Worm (Caenorhabditis elegans): ENCODE data around the gene T11F9.14.
"Not testable (repeated sequence)": the region's sequence is repeated elsewhere in the genome, so short reads cannot be mapped to it uniquely, and the experiment has no call there.

Gene T11F9.14

DNA sequence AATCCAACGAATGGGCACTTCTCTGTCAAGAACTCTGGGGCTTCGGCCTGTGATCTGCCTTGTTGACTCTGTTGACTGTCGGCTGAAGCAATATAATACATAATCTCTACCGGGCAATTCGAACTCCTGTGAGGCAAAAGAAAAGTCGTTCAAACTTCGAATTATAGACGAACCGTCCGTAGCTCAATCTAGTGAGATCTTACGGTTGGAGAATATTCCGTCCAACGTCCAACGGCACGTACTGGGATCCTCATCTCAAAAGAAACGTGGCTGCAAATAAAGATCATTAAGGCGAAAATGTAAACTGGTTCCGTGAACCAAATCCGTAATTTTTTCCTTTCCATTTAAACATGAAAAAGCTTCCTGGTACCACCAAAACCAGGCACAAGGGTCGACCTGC, at the start of gene T11F9.14:
T11F9.14 (minus strand) TSS at position 101 of the 400 bp plus-strand sequence.
- TF ChIP-seq repo-1, zim-3, F57C9.4 (tag; optimal IDR thresholded peaks at IDR 0.05): not testable (repeated sequence)

DNA sequence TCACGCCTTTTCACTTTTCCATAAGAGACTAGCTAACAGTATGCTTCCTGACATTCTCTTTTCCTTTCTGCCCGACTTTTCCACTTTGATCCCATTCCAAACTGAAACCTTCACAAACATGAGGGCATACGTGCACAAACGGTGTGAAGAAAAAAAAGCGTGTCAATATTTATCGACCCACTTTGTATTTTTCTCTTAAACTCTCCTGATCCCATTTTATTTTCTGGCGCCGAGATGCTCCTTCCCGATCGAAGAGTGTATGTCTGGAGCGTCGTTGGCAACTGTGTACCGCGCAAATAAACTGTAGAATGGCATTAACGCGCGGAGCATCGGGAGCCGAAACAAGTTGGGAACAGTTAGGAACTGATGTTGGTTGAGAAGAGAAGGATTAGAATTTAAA, 48.9 kb upstream of the T11F9.14 start:
- TF ChIP-seq rpc-1 (optimal IDR thresholded peaks at IDR 0.05) (no peak), rpc-1 (tag; optimal IDR thresholded peaks at IDR 0.05) (no peak), lir-1 (GFP tag; conservative IDR thresholded peaks at IDR 0.05) (no peak), aptf-3 (GFP tag; IDR thresholded peaks at IDR 0.05) (no peak), unc-130 (GFP tag; optimal IDR thresholded peaks at IDR 0.05) (no peak), rcor-1 (GFP tag; IDR thresholded peaks at IDR 0.05) (no peak), lin-54 (GFP tag; optimal IDR thresholded peaks at IDR 0.05) (no peak), attf-3 (GFP tag; conservative IDR thresholded peaks at IDR 0.05) (no peak), cebp-1 (GFP tag; IDR thresholded peaks at IDR 0.05) (no peak), cebp-1 (tag; optimal IDR thresholded peaks at IDR 0.05) (no peak), ceh-79 (tag; optimal IDR thresholded peaks at IDR 0.05) (no peak), ceh-91 (GFP tag; IDR thresholded peaks at IDR 0.05) (no peak), B0261.1 (tag; optimal IDR thresholded peaks at IDR 0.05) (no peak), egl-44 (GFP tag; IDR thresholded peaks at IDR 0.05) (no peak), zfh-2 (GFP tag; conservative IDR thresholded peaks at IDR 0.05) (no peak), dox-1 (GFP tag; IDR thresholded peaks at IDR 0.05) (no peak)

ce11 chrV:11528633-11529327, 48.1 kb upstream of the T11F9.14 start:
- TF ChIP-seq rec-8 (tag; optimal IDR thresholded peaks at IDR 0.05) (no peak), him-1 (tag; optimal IDR thresholded peaks at IDR 0.05) (no peak), tbp1 (GFP tag; optimal IDR thresholded peaks at IDR 0.05) (no peak)

- TF ChIP-seq nhr-179 (tag; optimal IDR thresholded peaks at IDR 0.05), result no peak
- TF ChIP-seq snpc-3.4 (tag; optimal IDR thresholded peaks at IDR 0.05), result no peak
- no peak for TF ChIP-seq cebp-1 (GFP tag; IDR thresholded peaks at IDR 0.05)
- no peak for TF ChIP-seq cebp-1 (tag; optimal IDR thresholded peaks at IDR 0.05)
- no peak for TF ChIP-seq F37B4.10 (GFP tag; IDR thresholded peaks at IDR 0.05)
- TF ChIP-seq ceh-40 (GFP tag; IDR thresholded peaks at IDR 0.05), result no peak
- no peak for TF ChIP-seq hlh-12 (tag; optimal IDR thresholded peaks at IDR 0.05)
- TF ChIP-seq akir-1 (GFP tag; optimal IDR thresholded peaks at IDR 0.05), result no peak
- no peak for TF ChIP-seq zim-3 (tag; optimal IDR thresholded peaks at IDR 0.05)
- no peak for TF ChIP-seq hmg-20 (GFP tag; IDR thresholded peaks at IDR 0.05)
- no peak for TF ChIP-seq lsy-27 (tag; optimal IDR thresholded peaks at IDR 0.05; ENCODE audit: borderline replicate concordance, insufficient read depth)
- TF ChIP-seq nhr-90 (tag; optimal IDR thresholded peaks at IDR 0.05), result no peak
- TF ChIP-seq cebp-2 (GFP tag; IDR thresholded peaks at IDR 0.05), result no peak
- TF ChIP-seq ceh-58 (GFP tag; IDR thresholded peaks at IDR 0.05), result no peak
- TF ChIP-seq nfyb-1 (GFP tag; IDR thresholded peaks at IDR 0.05), result no peak
- TF ChIP-seq ztf-26 (tag; optimal IDR thresholded peaks at IDR 0.05), result no peak
- TF ChIP-seq nfya-1 (tag; optimal IDR thresholded peaks at IDR 0.05; ENCODE audit: borderline replicate concordance, insufficient read depth), result no peak
- no peak for TF ChIP-seq F49E8.2 (tag; optimal IDR thresholded peaks at IDR 0.05; ENCODE audit: insufficient read depth)
- no peak for TF ChIP-seq nhr-120 (GFP tag; IDR thresholded peaks at IDR 0.05)
- no peak for TF ChIP-seq tbp1 (GFP tag; optimal IDR thresholded peaks at IDR 0.05)
- no peak for TF ChIP-seq sea-2 (GFP tag; IDR thresholded peaks at IDR 0.05)
These were observed 46.9 kb upstream of the T11F9.14 start, which contains the start of gene ccch-1 for ce11 chrV:11527531-11527930. TSS of gene ccch-1 (plus strand) at chrV:11527831.
